Worm (Caenorhabditis elegans): ENCODE results near the gene F36D3.5.

DNA sequence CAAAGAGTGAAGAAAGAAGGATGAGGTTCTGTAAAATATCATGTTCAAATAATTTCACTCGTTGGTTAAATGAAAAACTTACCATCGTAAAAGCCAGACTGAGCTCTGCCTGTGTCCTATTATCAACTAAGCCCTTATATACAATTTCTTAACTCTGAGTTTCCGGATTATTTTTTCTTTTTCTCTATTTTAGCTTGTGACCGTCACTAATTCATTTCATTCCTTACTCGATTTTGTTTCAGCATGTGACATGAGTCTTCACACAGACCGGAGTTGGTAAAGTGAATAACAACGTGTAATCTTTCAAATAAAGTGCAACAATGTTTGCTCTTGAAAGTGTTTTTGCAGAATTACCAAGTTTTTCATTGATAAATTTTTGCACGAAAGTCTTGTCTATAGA, 19.0 kb upstream of the F36D3.5 start, which contains the start of gene cpr-2:
- no peak for TF ChIP-seq F10E7.11 (tag; optimal IDR thresholded peaks at IDR 0.05)
- no peak for TF ChIP-seq K11D2.4 (GFP tag; IDR thresholded peaks at IDR 0.05)
- no peak for TF ChIP-seq unc-62 (GFP tag; optimal IDR thresholded peaks at IDR 0.05)
- TF ChIP-seq F55B11.4 (tag; optimal IDR thresholded peaks at IDR 0.05; ENCODE audit: borderline replicate concordance, insufficient read depth) = no peak
- TF ChIP-seq ztf-28 (GFP tag; IDR thresholded peaks at IDR 0.05) = no peak
- TF ChIP-seq rcor-1 (GFP tag; IDR thresholded peaks at IDR 0.05) = no peak
- no peak for TF ChIP-seq F49E8.2 (tag; optimal IDR thresholded peaks at IDR 0.05; ENCODE audit: insufficient read depth)
- no peak for TF ChIP-seq aptf-3 (GFP tag; IDR thresholded peaks at IDR 0.05)
- TF ChIP-seq B0261.1 (tag; optimal IDR thresholded peaks at IDR 0.05) = no peak
- no peak for TF ChIP-seq ztf-18 (tag; optimal IDR thresholded peaks at IDR 0.05)
- TF ChIP-seq madf-10 (tag; optimal IDR thresholded peaks at IDR 0.05) = no peak
- no peak for TF ChIP-seq efl-1 (GFP tag; optimal IDR thresholded peaks at IDR 0.05)

All from whole organism, young adult.